Fruit fly (Drosophila melanogaster): ENCODE results near the gene CG33229.
A peak's percentile ranks its signal among the peaks of the same experiment; 100 is the strongest.

The CG33229 gene

dm6 chr3L:271501-272249 lies 48.0 kb downstream of the CG33229 start (continued):
- no peak for TF ChIP-seq mld (GFP tag; IDR thresholded peaks at IDR 0.05; ENCODE audit: partially characterized antibody)
- no peak for TF ChIP-seq CG18619 (GFP tag; optimal IDR thresholded peaks at IDR 0.05)
- TF ChIP-seq Dbx (GFP tag; IDR thresholded peaks at IDR 0.05), result 0 out of 3 replicates have a peak, but pooled peaks have one; percentile 28
- TF ChIP-seq nom (GFP tag; optimal IDR thresholded peaks at IDR 0.05), result peak; percentile 43
- no peak for TF ChIP-seq lmd (GFP tag; IDR thresholded peaks at IDR 0.05)
- no peak for TF ChIP-seq CG15601 (tag; optimal IDR thresholded peaks at IDR 0.05)
- TF ChIP-seq nerfin-2 (GFP tag; IDR thresholded peaks at IDR 0.05; ENCODE audit: partially characterized antibody), result peak; percentile 29; the same call in 1 of the 2 replicates
- TF ChIP-seq Sox102F (GFP tag; optimal IDR thresholded peaks at IDR 0.05), result no peak
- TF ChIP-seq maf-S (GFP tag; optimal IDR thresholded peaks at IDR 0.05), result no peak
- peak; percentile 53; the same call in 1 of the 2 replicates for TF ChIP-seq amos (GFP tag; IDR thresholded peaks at IDR 0.05; ENCODE audit: partially characterized antibody)
- TF ChIP-seq CG12769 (tag; optimal IDR thresholded peaks at IDR 0.05), result peak; percentile 48
- peak; percentile 2 for TF ChIP-seq CG30403 (GFP tag; optimal IDR thresholded peaks at IDR 0.05)
- TF ChIP-seq knrl (GFP tag; IDR thresholded peaks at IDR 0.05; ENCODE audit: partially characterized antibody), result 0 out of 3 replicates have a peak, but pooled peaks have one; percentile 22
- TF ChIP-seq HLHmδ (GFP tag; optimal IDR thresholded peaks at IDR 0.05), result peak; percentile 75
- TF ChIP-seq peb (GFP tag; IDR thresholded peaks at IDR 0.05), result no peak
- TF ChIP-seq sima (GFP tag; optimal IDR thresholded peaks at IDR 0.05), result no peak
- TF ChIP-seq hbn (GFP tag; IDR thresholded peaks at IDR 0.05; ENCODE audit: partially characterized antibody), result 0 out of 2 replicates have a peak, but pooled peaks have one; percentile 17
- TF ChIP-seq gcm (GFP tag; optimal IDR thresholded peaks at IDR 0.05), result peak; percentile 77
- TF ChIP-seq Nf-YC (tag; optimal IDR thresholded peaks at IDR 0.05), result peak; percentile 13
- no peak for TF ChIP-seq lola (GFP tag; optimal IDR thresholded peaks at IDR 0.05)
- TF ChIP-seq CG13894 (tag; optimal IDR thresholded peaks at IDR 0.05), result peak; percentile 43
- no peak for TF ChIP-seq repo (GFP tag; optimal IDR thresholded peaks at IDR 0.05)
- TF ChIP-seq disco-r (GFP tag; optimal IDR thresholded peaks at IDR 0.05), result no peak
- peak; percentile 94 for TF ChIP-seq Jarid2 (GFP tag; optimal IDR thresholded peaks at IDR 0.05)
- TF ChIP-seq tna (GFP tag; IDR thresholded peaks at IDR 0.05; ENCODE audit: partially characterized antibody), result peak; percentile 67
- peak; percentile 34; the same call in 1 of the 3 replicates for TF ChIP-seq CG34422 (GFP tag; IDR thresholded peaks at IDR 0.05)
- no peak for TF ChIP-seq CG14014 (GFP tag; IDR thresholded peaks at IDR 0.05)
- peak; percentile 25 for TF ChIP-seq cg (GFP tag; optimal IDR thresholded peaks at IDR 0.05)
- peak; percentile 8 for TF ChIP-seq CG12299 (tag; optimal IDR thresholded peaks at IDR 0.05)
- no peak for TF ChIP-seq CG1832 (GFP tag; optimal IDR thresholded peaks at IDR 0.05)
- TF ChIP-seq CG5953 (GFP tag; IDR thresholded peaks at IDR 0.05), result peak; percentile 42; the same call in 1 of the 2 replicates

DNA sequence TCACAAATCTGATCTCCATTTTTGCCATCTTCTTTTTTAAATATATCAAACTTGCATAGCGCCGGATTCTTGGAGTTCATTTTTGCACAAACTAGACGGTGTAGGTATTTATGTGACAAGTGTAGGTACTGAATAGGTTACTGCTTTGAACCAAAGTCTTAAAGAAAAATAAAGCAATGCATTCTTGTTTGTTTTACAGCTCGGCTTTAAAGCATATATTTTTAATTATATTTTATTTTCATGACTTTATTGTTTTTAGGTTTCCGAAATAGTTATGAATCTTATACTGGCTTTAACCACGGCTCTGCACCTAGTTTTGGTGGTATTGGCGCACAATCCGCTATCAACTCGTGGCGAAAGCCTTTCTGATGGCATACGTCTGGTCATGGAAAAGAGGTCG lies 49.6 kb downstream of the CG33229 start, which contains the start of gene CG32845:
Gene CG32845, minus strand, starts transcription at position 101 of the 400 bp plus-strand sequence.
- no peak for TF ChIP-seq CG10543 (GFP tag; optimal IDR thresholded peaks at IDR 0.05)
- TF ChIP-seq Med (GFP tag), result peak; percentile 0

- TF ChIP-seq pita (GFP tag; optimal IDR thresholded peaks at IDR 0.05) (no peak), az2 (GFP tag; optimal IDR thresholded peaks at IDR 0.05) (no peak), Nf-YC (tag; optimal IDR thresholded peaks at IDR 0.05) (no peak), schlank (tag; optimal IDR thresholded peaks at IDR 0.05) (no peak), Jarid2 (GFP tag; optimal IDR thresholded peaks at IDR 0.05) (no peak), Stat92E (GFP tag; optimal IDR thresholded peaks at IDR 0.05) (no peak), Hmr (GFP tag; optimal IDR thresholded peaks at IDR 0.05) (no peak), NFAT (GFP tag; IDR thresholded peaks at IDR 0.05) (no peak), C15 (GFP tag; IDR thresholded peaks at IDR 0.05) (no peak), ATbp (GFP tag; optimal IDR thresholded peaks at IDR 0.05) (no peak), HLH54F (GFP tag; optimal IDR thresholded peaks at IDR 0.05) (no peak), CG2875 (GFP tag; optimal IDR thresholded peaks at IDR 0.05) (no peak), CG11696 (GFP tag; IDR thresholded peaks at IDR 0.05) (no peak), hbn (GFP tag; IDR thresholded peaks at IDR 0.05; ENCODE audit: partially characterized antibody) (no peak), amos (GFP tag; IDR thresholded peaks at IDR 0.05; ENCODE audit: partially characterized antibody) (no peak), CG18011 (GFP tag; optimal IDR thresholded peaks at IDR 0.05) (no peak)
These were observed 51.2 kb downstream of the CG33229 start, which contains the start of gene ttm2 for dm6 chr3L:274855-275254. ttm2 (plus strand) TSS chr3L:275155.

Measured in whole organism, embryonic.